Fruit fly (Drosophila melanogaster): ENCODE data around the gene MME1.

MME1 gene

DNA sequence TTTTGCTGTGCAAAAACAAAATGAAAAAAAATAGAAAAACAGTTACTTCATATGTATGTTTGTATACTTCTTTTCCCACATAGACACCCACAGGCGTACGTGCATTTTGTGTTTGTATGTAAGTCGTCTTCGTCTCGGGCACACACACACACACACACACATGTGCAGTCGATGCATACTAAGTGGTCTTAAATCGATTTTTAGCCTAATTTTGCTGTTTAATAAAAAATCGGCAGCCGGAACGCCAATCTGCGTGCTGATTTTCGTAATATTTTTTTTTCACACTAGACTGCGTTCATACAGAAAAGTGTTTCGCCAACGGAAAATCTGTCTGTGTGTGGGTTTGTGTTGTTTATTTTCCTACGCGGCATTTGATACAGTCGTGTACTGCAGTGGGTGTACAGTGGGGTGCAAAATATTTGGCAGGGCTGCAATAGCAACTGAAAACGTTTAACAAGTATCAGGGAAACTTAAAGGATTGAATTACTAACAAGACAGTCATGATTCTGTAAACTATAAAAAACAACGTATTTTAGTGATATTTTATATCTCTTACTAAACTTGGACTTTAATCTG, 5.9 kb downstream of the MME1 start (continued):
- TF ChIP-seq Sry-β (GFP tag; optimal IDR thresholded peaks at IDR 0.05) (no peak), CG18599 (GFP tag; optimal IDR thresholded peaks at IDR 0.05) (no peak), CG14667 (GFP tag; IDR thresholded peaks at IDR 0.05) (no peak), CG4360 (GFP tag; IDR thresholded peaks at IDR 0.05) (no peak), CG7556 (GFP tag; optimal IDR thresholded peaks at IDR 0.05) (no peak), inv (GFP tag; IDR thresholded peaks at IDR 0.05; ENCODE audit: partially characterized antibody) (no peak), CG30403 (GFP tag; optimal IDR thresholded peaks at IDR 0.05) (peak; percentile 19), CG6654 (GFP tag; optimal IDR thresholded peaks at IDR 0.05) (no peak), CG15514 (GFP tag; optimal IDR thresholded peaks at IDR 0.05) (peak; percentile 44), CG2120 (GFP tag; optimal IDR thresholded peaks at IDR 0.05) (peak; percentile 64), CG43689 (GFP tag; IDR thresholded peaks at IDR 0.05) (no peak), sr (GFP tag; IDR thresholded peaks at IDR 0.05) (peak; percentile 70; the same call in 2 of the 3 replicates), sob (GFP tag; IDR thresholded peaks at IDR 0.05) (peak; percentile 45; the same call in 1 of the 2 replicates), CG17359 (tag; optimal IDR thresholded peaks at IDR 0.05) (peak; percentile 49), scrt (GFP tag; optimal IDR thresholded peaks at IDR 0.05) (no peak), br (optimal IDR thresholded peaks at IDR 0.05) (no peak), luna (GFP tag; optimal IDR thresholded peaks at IDR 0.05) (peak; percentile 23), CG8290 (GFP tag; optimal IDR thresholded peaks at IDR 0.05) (no peak), CG8290 (tag; optimal IDR thresholded peaks at IDR 0.05) (peak in 1 of 2 experiments; percentile 81), CG14710 (tag; optimal IDR thresholded peaks at IDR 0.05) (no peak), lilli (GFP tag; optimal IDR thresholded peaks at IDR 0.05) (peak; percentile 69), hb (GFP tag; IDR thresholded peaks at IDR 0.05; ENCODE audit: partially characterized antibody) (no peak), Med (GFP tag) (peak; percentile 94), CG3407 (GFP tag; optimal IDR thresholded peaks at IDR 0.05) (no peak), Sin3A (optimal IDR thresholded peaks at IDR 0.05) (no peak), ind (GFP tag; optimal IDR thresholded peaks at IDR 0.05) (peak; percentile 9), CG17186 (GFP tag; optimal IDR thresholded peaks at IDR 0.05) (no peak), CG1529 (GFP tag; optimal IDR thresholded peaks at IDR 0.05) (no peak), Hand (GFP tag; optimal IDR thresholded peaks at IDR 0.05) (no peak), org-1 (GFP tag; optimal IDR thresholded peaks at IDR 0.05) (no peak), repo (GFP tag; optimal IDR thresholded peaks at IDR 0.05) (peak; percentile 35), cas (GFP tag; IDR thresholded peaks at IDR 0.05) (0 out of 2 replicates have a peak, but pooled peaks have one; percentile 46), tap (tag; optimal IDR thresholded peaks at IDR 0.05) (no peak), CG8944 (GFP tag; optimal IDR thresholded peaks at IDR 0.05) (no peak), CG3838 (GFP tag; optimal IDR thresholded peaks at IDR 0.05) (no peak), Pdp1 (GFP tag; optimal IDR thresholded peaks at IDR 0.05) (peak; percentile 25 to 34), dimm (GFP tag; IDR thresholded peaks at IDR 0.05) (no peak), HLHmδ (GFP tag; optimal IDR thresholded peaks at IDR 0.05) (no peak), onecut (GFP tag; IDR thresholded peaks at IDR 0.05) (peak; percentile 82), CG2116 (GFP tag; optimal IDR thresholded peaks at IDR 0.05) (no peak), stwl (tag; optimal IDR thresholded peaks at IDR 0.05) (no peak), CG13775 (GFP tag; optimal IDR thresholded peaks at IDR 0.05) (no peak), Myb (GFP tag; optimal IDR thresholded peaks at IDR 0.05) (no peak), otp (GFP tag; IDR thresholded peaks at IDR 0.05) (no peak), Sry-δ (GFP tag; optimal IDR thresholded peaks at IDR 0.05) (no peak), Hey (tag; optimal IDR thresholded peaks at IDR 0.05) (no peak), CG12391 (tag; optimal IDR thresholded peaks at IDR 0.05) (no peak), tgo (GFP tag; IDR thresholded peaks at IDR 0.05) (peak; percentile 24; the same call in 1 of the 3 replicates), gcm2 (GFP tag; optimal IDR thresholded peaks at IDR 0.05) (no peak), p53 (GFP tag; optimal IDR thresholded peaks at IDR 0.05) (no peak), CG11696 (GFP tag; IDR thresholded peaks at IDR 0.05) (no peak), pzg (GFP tag; optimal IDR thresholded peaks at IDR 0.05) (no peak)
